Fruit fly (Drosophila melanogaster): ENCODE measurements around the gene CG5342.
A peak's percentile ranks its signal among the peaks of the same experiment; 100 is the strongest.

The CG5342 gene

dm6 chr3R:11582253-11582589 lies 3.6 kb downstream of the CG5342 start (continued):
- peak; percentile 69 for TF ChIP-seq CG9609 (GFP tag; optimal IDR thresholded peaks at IDR 0.05)

- TF ChIP-seq Scr (GFP tag; IDR thresholded peaks at IDR 0.05; ENCODE audit: partially characterized antibody) (peak; percentile 84), zfh1 (GFP tag; IDR thresholded peaks at IDR 0.05) (no peak), jigr1 (GFP tag; IDR thresholded peaks at IDR 0.05) (no peak), GATAe (GFP tag; conservative IDR thresholded peaks at IDR 0.05) (no peak), Mad (GFP tag; optimal IDR thresholded peaks at IDR 0.05) (no peak), Pdp1 (GFP tag; optimal IDR thresholded peaks at IDR 0.05) (no peak), abd-A (tag; optimal IDR thresholded peaks at IDR 0.05) (no peak), CG13296 (GFP tag; optimal IDR thresholded peaks at IDR 0.05) (no peak), CG8281 (tag; optimal IDR thresholded peaks at IDR 0.05) (no peak), Optix (GFP tag; IDR thresholded peaks at IDR 0.05) (no peak), CG34376 (GFP tag; optimal IDR thresholded peaks at IDR 0.05) (no peak), CG13123 (GFP tag; optimal IDR thresholded peaks at IDR 0.05) (no peak), CG10147 (GFP tag; optimal IDR thresholded peaks at IDR 0.05) (no peak), Hr3 (GFP tag; optimal IDR thresholded peaks at IDR 0.05) (no peak), kay (GFP tag; optimal IDR thresholded peaks at IDR 0.05) (no peak), fd3F (GFP tag; optimal IDR thresholded peaks at IDR 0.05) (no peak), CG14710 (tag; optimal IDR thresholded peaks at IDR 0.05) (peak; percentile 41), aop (GFP tag; IDR thresholded peaks at IDR 0.05) (no peak), Max (GFP tag; optimal IDR thresholded peaks at IDR 0.05) (no peak), CG12219 (GFP tag; optimal IDR thresholded peaks at IDR 0.05) (no peak), zen2 (GFP tag; IDR thresholded peaks at IDR 0.05; ENCODE audit: partially characterized antibody) (peak; percentile 83), Drgx (GFP tag; IDR thresholded peaks at IDR 0.05) (no peak), CG14667 (GFP tag; IDR thresholded peaks at IDR 0.05) (no peak), CG9215 (GFP tag; IDR thresholded peaks at IDR 0.05) (no peak), E2f2 (GFP tag; IDR thresholded peaks at IDR 0.05) (peak; percentile 99), ind (GFP tag; optimal IDR thresholded peaks at IDR 0.05) (no peak), HHEX (GFP tag; optimal IDR thresholded peaks at IDR 0.05) (no peak), lbe (GFP tag; optimal IDR thresholded peaks at IDR 0.05) (no peak), Antp (GFP tag; optimal IDR thresholded peaks at IDR 0.05) (no peak), yki (optimal IDR thresholded peaks at IDR 0.05) (no peak), nau (GFP tag; optimal IDR thresholded peaks at IDR 0.05) (no peak), ase (GFP tag; IDR thresholded peaks at IDR 0.05) (no peak), CG12391 (tag; optimal IDR thresholded peaks at IDR 0.05) (no peak), CG4424 (GFP tag; optimal IDR thresholded peaks at IDR 0.05) (no peak), HmgD (GFP tag; optimal IDR thresholded peaks at IDR 0.05) (no peak), gce (GFP tag; IDR thresholded peaks at IDR 0.05) (no peak), CG17328 (GFP tag; IDR thresholded peaks at IDR 0.05) (no peak), grn (GFP tag; optimal IDR thresholded peaks at IDR 0.05) (no peak), repo (GFP tag; optimal IDR thresholded peaks at IDR 0.05) (no peak), CG1602 (GFP tag; optimal IDR thresholded peaks at IDR 0.05) (no peak), sima (GFP tag; optimal IDR thresholded peaks at IDR 0.05) (no peak), bigmax (GFP tag; optimal IDR thresholded peaks at IDR 0.05) (no peak), so (GFP tag; IDR thresholded peaks at IDR 0.05) (no peak), CG14441 (GFP tag; IDR thresholded peaks at IDR 0.05) (no peak), Fer2 (tag; optimal IDR thresholded peaks at IDR 0.05) (no peak), hth (optimal IDR thresholded peaks at IDR 0.05) (no peak), CG15479 (GFP tag; optimal IDR thresholded peaks at IDR 0.05) (no peak), CG10462 (GFP tag; optimal IDR thresholded peaks at IDR 0.05) (no peak), D19A (tag; optimal IDR thresholded peaks at IDR 0.05) (no peak), CG3407 (GFP tag; optimal IDR thresholded peaks at IDR 0.05) (no peak)
Observed at dm6 chr3R:11589764-11590358, 11.2 kb downstream of the CG5342 start, which contains the start of gene CG6791. Gene CG6791, minus strand, starts transcription at chr3R:11590146.

Data from whole organism, embryonic.